Worm (Caenorhabditis elegans): ENCODE results near the gene spig-8.

The spig-8 gene

ce11 chrV:7021772-7022171, 32.9 kb upstream of the spig-8 start, which contains the start of gene F20A1.4:
Gene F20A1.4 (minus strand): TSS chrV:7021872.
- TF ChIP-seq F13C5.2 (tag; optimal IDR thresholded peaks at IDR 0.05) (no peak), pes-1 (GFP tag; IDR thresholded peaks at IDR 0.05) (no peak), B0310.2 (tag; optimal IDR thresholded peaks at IDR 0.05) (no peak), ceh-13 (GFP tag; optimal IDR thresholded peaks at IDR 0.05) (no peak), ceh-36 (tag; optimal IDR thresholded peaks at IDR 0.05) (no peak), hmbx-1 (tag; optimal IDR thresholded peaks at IDR 0.05) (no peak), tra-4 (tag; optimal IDR thresholded peaks at IDR 0.05) (no peak), tbx-11 (GFP tag; IDR thresholded peaks at IDR 0.05) (no peak), tbx-37 (GFP tag; conservative IDR thresholded peaks at IDR 0.05) (no peak), ets-7 (tag; optimal IDR thresholded peaks at IDR 0.05) (no peak), hnd-1 (tag; optimal IDR thresholded peaks at IDR 0.05) (no peak), scrt-1 (GFP tag; IDR thresholded peaks at IDR 0.05) (no peak), hmg-4 (GFP tag; optimal IDR thresholded peaks at IDR 0.05) (no peak), aly-1 (tag; optimal IDR thresholded peaks at IDR 0.05) (no peak), sea-1 (GFP tag; conservative IDR thresholded peaks at IDR 0.05) (no peak)

- TF ChIP-seq hmbx-1 (tag; optimal IDR thresholded peaks at IDR 0.05) (no peak), ama-1 (optimal IDR thresholded peaks at IDR 0.05) (no peak), pes-1 (GFP tag; IDR thresholded peaks at IDR 0.05) (no peak), F13C5.2 (tag; optimal IDR thresholded peaks at IDR 0.05) (no peak), tbx-11 (GFP tag; IDR thresholded peaks at IDR 0.05) (no peak), B0310.2 (tag; optimal IDR thresholded peaks at IDR 0.05) (no peak), sea-1 (GFP tag; conservative IDR thresholded peaks at IDR 0.05) (no peak), scrt-1 (GFP tag; IDR thresholded peaks at IDR 0.05) (no peak), hnd-1 (tag; optimal IDR thresholded peaks at IDR 0.05) (no peak), hmg-4 (GFP tag; optimal IDR thresholded peaks at IDR 0.05) (no peak), ceh-36 (tag; optimal IDR thresholded peaks at IDR 0.05) (no peak), tra-4 (tag; optimal IDR thresholded peaks at IDR 0.05) (no peak), tbx-37 (GFP tag; conservative IDR thresholded peaks at IDR 0.05) (no peak), ets-7 (tag; optimal IDR thresholded peaks at IDR 0.05) (no peak), flt-1 (GFP tag; IDR thresholded peaks at IDR 0.05) (no peak), aly-1 (tag; optimal IDR thresholded peaks at IDR 0.05) (no peak), ceh-13 (GFP tag; optimal IDR thresholded peaks at IDR 0.05) (no peak)
These were observed 31.7 kb upstream of the spig-8 start for ce11 chrV:7022981-7023380.

- TF ChIP-seq tbx-11 (GFP tag; IDR thresholded peaks at IDR 0.05) (no peak), B0310.2 (tag; optimal IDR thresholded peaks at IDR 0.05) (no peak), ama-1 (optimal IDR thresholded peaks at IDR 0.05) (no peak), scrt-1 (GFP tag; IDR thresholded peaks at IDR 0.05) (no peak), hmbx-1 (tag; optimal IDR thresholded peaks at IDR 0.05) (no peak), pes-1 (GFP tag; IDR thresholded peaks at IDR 0.05) (no peak), ets-7 (tag; optimal IDR thresholded peaks at IDR 0.05) (no peak), sea-1 (GFP tag; conservative IDR thresholded peaks at IDR 0.05) (no peak), F13C5.2 (tag; optimal IDR thresholded peaks at IDR 0.05) (no peak)
These were observed 27.6 kb upstream of the spig-8 start, which contains the start of gene F20A1.6 for ce11 chrV:7027055-7027454. Gene F20A1.6 (minus strand): TSS chrV:7027155.

- no peak for TF ChIP-seq ama-1 (optimal IDR thresholded peaks at IDR 0.05)
- no peak for TF ChIP-seq hmg-4 (GFP tag; optimal IDR thresholded peaks at IDR 0.05)
- no peak for TF ChIP-seq tra-4 (tag; optimal IDR thresholded peaks at IDR 0.05)
- TF ChIP-seq ceh-13 (GFP tag; optimal IDR thresholded peaks at IDR 0.05), result no peak
- TF ChIP-seq hnd-1 (tag; optimal IDR thresholded peaks at IDR 0.05), result no peak
These were observed 18.2 kb upstream of the spig-8 start, which contains the start of gene twk-11 for ce11 chrV:7036475-7036874. Gene twk-11 (minus strand): TSS chrV:7036575.

ce11 chrV:7046005-7046404, 8.7 kb upstream of the spig-8 start, which contains the start of gene F20A1.2:
Gene F20A1.2 (plus strand): TSS chrV:7046305.
- TF ChIP-seq flt-1 (GFP tag; IDR thresholded peaks at IDR 0.05), result no peak
- TF ChIP-seq hmg-4 (GFP tag; optimal IDR thresholded peaks at IDR 0.05), result no peak
- TF ChIP-seq ceh-36 (tag; optimal IDR thresholded peaks at IDR 0.05), result no peak
- no peak for TF ChIP-seq aly-1 (tag; optimal IDR thresholded peaks at IDR 0.05)
- TF ChIP-seq tra-4 (tag; optimal IDR thresholded peaks at IDR 0.05), result no peak
- TF ChIP-seq ceh-13 (GFP tag; optimal IDR thresholded peaks at IDR 0.05), result no peak
- no peak for TF ChIP-seq hmbx-1 (tag; optimal IDR thresholded peaks at IDR 0.05)
- no peak for TF ChIP-seq F13C5.2 (tag; optimal IDR thresholded peaks at IDR 0.05)
- no peak for TF ChIP-seq tbx-37 (GFP tag; conservative IDR thresholded peaks at IDR 0.05)
- no peak for TF ChIP-seq ama-1 (optimal IDR thresholded peaks at IDR 0.05)
- TF ChIP-seq tbx-11 (GFP tag; IDR thresholded peaks at IDR 0.05), result no peak
- TF ChIP-seq hnd-1 (tag; optimal IDR thresholded peaks at IDR 0.05), result no peak
- no peak for TF ChIP-seq sea-1 (GFP tag; conservative IDR thresholded peaks at IDR 0.05)
- TF ChIP-seq ets-7 (tag; optimal IDR thresholded peaks at IDR 0.05), result no peak
- TF ChIP-seq B0310.2 (tag; optimal IDR thresholded peaks at IDR 0.05), result no peak
- no peak for TF ChIP-seq scrt-1 (GFP tag; IDR thresholded peaks at IDR 0.05)
- TF ChIP-seq pes-1 (GFP tag; IDR thresholded peaks at IDR 0.05), result no peak

ce11 chrV:7047512-7047911, 7.2 kb upstream of the spig-8 start, which contains the start of gene F20A1.8:
Gene F20A1.8 (minus strand): TSS chrV:7047612.
- TF ChIP-seq aly-1 (tag; optimal IDR thresholded peaks at IDR 0.05) (no peak), pes-1 (GFP tag; IDR thresholded peaks at IDR 0.05) (no peak), tbx-11 (GFP tag; IDR thresholded peaks at IDR 0.05) (no peak), B0310.2 (tag; optimal IDR thresholded peaks at IDR 0.05) (no peak), ama-1 (optimal IDR thresholded peaks at IDR 0.05) (no peak), hmg-4 (GFP tag; optimal IDR thresholded peaks at IDR 0.05) (no peak), hnd-1 (tag; optimal IDR thresholded peaks at IDR 0.05) (no peak)

ce11 chrV:7050153-7050552, 4.5 kb upstream of the spig-8 start:
- no peak for TF ChIP-seq pes-1 (GFP tag; IDR thresholded peaks at IDR 0.05)
- TF ChIP-seq ceh-36 (tag; optimal IDR thresholded peaks at IDR 0.05), result no peak
- TF ChIP-seq hnd-1 (tag; optimal IDR thresholded peaks at IDR 0.05), result no peak
- TF ChIP-seq hmbx-1 (tag; optimal IDR thresholded peaks at IDR 0.05), result no peak
- TF ChIP-seq tbx-37 (GFP tag; conservative IDR thresholded peaks at IDR 0.05), result no peak
- TF ChIP-seq B0310.2 (tag; optimal IDR thresholded peaks at IDR 0.05), result no peak
- TF ChIP-seq aly-1 (tag; optimal IDR thresholded peaks at IDR 0.05), result no peak
- TF ChIP-seq flt-1 (GFP tag; IDR thresholded peaks at IDR 0.05), result no peak
- no peak for TF ChIP-seq hmg-4 (GFP tag; optimal IDR thresholded peaks at IDR 0.05)
- TF ChIP-seq sea-1 (GFP tag; conservative IDR thresholded peaks at IDR 0.05), result no peak
- no peak for TF ChIP-seq tbx-11 (GFP tag; IDR thresholded peaks at IDR 0.05)
- no peak for TF ChIP-seq ceh-13 (GFP tag; optimal IDR thresholded peaks at IDR 0.05)
- TF ChIP-seq F13C5.2 (tag; optimal IDR thresholded peaks at IDR 0.05), result no peak
- TF ChIP-seq ama-1 (optimal IDR thresholded peaks at IDR 0.05), result no peak
- no peak for TF ChIP-seq ets-7 (tag; optimal IDR thresholded peaks at IDR 0.05)
- no peak for TF ChIP-seq tra-4 (tag; optimal IDR thresholded peaks at IDR 0.05)
- TF ChIP-seq scrt-1 (GFP tag; IDR thresholded peaks at IDR 0.05), result no peak
